Fruit fly (Drosophila melanogaster): ENCODE data around the gene Usp32.

Gene Usp32

DNA sequence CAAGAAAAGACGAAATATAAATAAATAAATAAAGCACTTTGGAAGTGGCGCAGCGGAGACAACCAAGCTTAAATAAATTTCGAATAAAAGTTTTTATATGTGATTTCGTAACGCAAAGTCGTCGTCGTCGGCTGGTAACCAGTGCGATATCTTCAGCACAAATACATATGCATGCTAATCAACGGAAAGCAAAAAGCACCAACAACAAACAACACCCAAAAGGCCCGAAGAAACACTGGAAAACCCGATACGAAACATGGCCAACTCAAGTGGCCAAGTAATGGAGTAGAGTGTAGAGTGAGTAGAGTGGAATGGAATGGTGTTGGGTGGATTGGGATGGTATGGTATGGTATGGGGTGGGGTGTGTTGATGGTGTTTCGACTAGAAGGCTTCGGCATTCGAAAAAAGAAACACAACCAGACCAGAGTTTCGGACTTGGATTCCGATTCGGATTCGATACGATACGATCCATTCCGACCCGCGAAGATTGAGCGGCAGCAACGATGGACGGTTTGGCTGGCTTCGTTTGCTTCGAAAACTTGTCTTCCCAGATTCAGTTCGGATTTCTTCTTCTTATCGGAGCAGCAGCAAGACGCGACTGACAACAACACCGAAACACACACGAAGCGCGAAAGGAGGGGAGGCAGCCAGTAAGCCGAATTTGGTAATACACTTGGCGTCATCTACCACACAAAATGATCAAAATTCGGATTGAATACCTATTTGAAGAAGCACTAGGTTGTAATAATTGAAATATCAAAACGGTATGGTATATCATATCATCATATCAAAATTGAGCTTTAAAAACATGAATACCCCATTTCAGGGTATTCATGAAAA is 31.8 kb downstream of the Usp32 start (continued):
- peak; percentile 41 for TF ChIP-seq CG4360 (GFP tag; IDR thresholded peaks at IDR 0.05)
- TF ChIP-seq CG13287 (GFP tag; IDR thresholded peaks at IDR 0.05; ENCODE audit: partially characterized antibody): no peak; the same call in 1 of the 2 replicates
- TF ChIP-seq Aef1 (GFP tag; IDR thresholded peaks at IDR 0.05): peak; percentile 94
- peak; percentile 92 for TF ChIP-seq Atf-2 (GFP tag; optimal IDR thresholded peaks at IDR 0.05)
- peak; percentile 78 for TF ChIP-seq CG2202 (tag; optimal IDR thresholded peaks at IDR 0.05)
- TF ChIP-seq nerfin-1 (tag; optimal IDR thresholded peaks at IDR 0.05): peak; percentile 84
- TF ChIP-seq CG10147 (GFP tag; optimal IDR thresholded peaks at IDR 0.05): peak; percentile 92
- TF ChIP-seq CG6175 (GFP tag; IDR thresholded peaks at IDR 0.05): peak; percentile 94
- TF ChIP-seq CG1602 (GFP tag; optimal IDR thresholded peaks at IDR 0.05): peak; percentile 91
- TF ChIP-seq ken (GFP tag; IDR thresholded peaks at IDR 0.05): peak; percentile 95
- peak; percentile 89 for TF ChIP-seq D19A (tag; optimal IDR thresholded peaks at IDR 0.05)
- TF ChIP-seq CG6683 (GFP tag; optimal IDR thresholded peaks at IDR 0.05): peak; percentile 58
- TF ChIP-seq CG17568 (GFP tag; optimal IDR thresholded peaks at IDR 0.05): peak; percentile 85
- TF ChIP-seq CG34376 (GFP tag; optimal IDR thresholded peaks at IDR 0.05): peak; percentile 83
- TF ChIP-seq kni (GFP tag; optimal IDR thresholded peaks at IDR 0.05): no peak
- peak; percentile 96 for TF ChIP-seq HLH3B (GFP tag; IDR thresholded peaks at IDR 0.05)
- TF ChIP-seq CG4820 (GFP tag; optimal IDR thresholded peaks at IDR 0.05): peak; percentile 78
- peak; percentile 13 for TF ChIP-seq Elba2 (GFP tag; optimal IDR thresholded peaks at IDR 0.05)
- peak; percentile 90 for TF ChIP-seq odd (GFP tag; optimal IDR thresholded peaks at IDR 0.05)
- TF ChIP-seq grn (GFP tag; optimal IDR thresholded peaks at IDR 0.05): peak; percentile 74
- peak; percentile 92 for TF ChIP-seq CG33213 (GFP tag; optimal IDR thresholded peaks at IDR 0.05)
- 0 out of 4 replicates have a peak, but pooled peaks have one; percentile 71 for TF ChIP-seq chinmo (GFP tag; IDR thresholded peaks at IDR 0.05; ENCODE audit: partially characterized antibody)
- TF ChIP-seq Hsf (GFP tag; optimal IDR thresholded peaks at IDR 0.05): peak; percentile 96
- peak; percentile 97 for TF ChIP-seq gem (tag; optimal IDR thresholded peaks at IDR 0.05)
- TF ChIP-seq Sox100B (GFP tag; optimal IDR thresholded peaks at IDR 0.05): peak; percentile 83
- TF ChIP-seq Gug (GFP tag; IDR thresholded peaks at IDR 0.05): peak; percentile 95
- no peak for TF ChIP-seq CG14860 (GFP tag; IDR thresholded peaks at IDR 0.05; ENCODE audit: partially characterized antibody)
- peak; percentile 70 for TF ChIP-seq CG15073 (GFP tag; optimal IDR thresholded peaks at IDR 0.05)
- peak; percentile 88 for TF ChIP-seq Xrp1 (GFP tag; IDR thresholded peaks at IDR 0.05)
- no peak for TF ChIP-seq hbn (GFP tag; IDR thresholded peaks at IDR 0.05; ENCODE audit: partially characterized antibody)
- TF ChIP-seq row (GFP tag; IDR thresholded peaks at IDR 0.05): peak; percentile 97
- no peak for TF ChIP-seq lov (optimal IDR thresholded peaks at IDR 0.05)
- TF ChIP-seq lov (GFP tag; IDR thresholded peaks at IDR 0.05): peak; percentile 90
- TF ChIP-seq CG11695 (GFP tag; IDR thresholded peaks at IDR 0.05): peak; percentile 96
- TF ChIP-seq gro (GFP tag; optimal IDR thresholded peaks at IDR 0.05): peak; percentile 86
- peak; percentile 89 for TF ChIP-seq ara (GFP tag; IDR thresholded peaks at IDR 0.05)
- peak; percentile 96 for TF ChIP-seq Hr51 (GFP tag; optimal IDR thresholded peaks at IDR 0.05)
- no peak for TF ChIP-seq bbx (GFP tag; IDR thresholded peaks at IDR 0.05; ENCODE audit: partially characterized antibody)
- TF ChIP-seq CG2116 (GFP tag; optimal IDR thresholded peaks at IDR 0.05): peak; percentile 70
- TF ChIP-seq zen2 (GFP tag; IDR thresholded peaks at IDR 0.05; ENCODE audit: partially characterized antibody): no peak
- peak; percentile 74 for TF ChIP-seq pfk (GFP tag; optimal IDR thresholded peaks at IDR 0.05)
- TF ChIP-seq CG7928 (GFP tag; optimal IDR thresholded peaks at IDR 0.05): peak; percentile 77
- TF ChIP-seq tap (tag; optimal IDR thresholded peaks at IDR 0.05): peak; percentile 79
- TF ChIP-seq Chrac-16 (GFP tag; optimal IDR thresholded peaks at IDR 0.05): peak; percentile 93
- TF ChIP-seq CG16779 (GFP tag; IDR thresholded peaks at IDR 0.05): peak; percentile 94
- TF ChIP-seq wor (GFP tag; IDR thresholded peaks at IDR 0.05): peak; percentile 89
- no peak for TF ChIP-seq Dfd (GFP tag; optimal IDR thresholded peaks at IDR 0.05)
- peak; percentile 80 for TF ChIP-seq CG31365 (tag; optimal IDR thresholded peaks at IDR 0.05)
- TF ChIP-seq CG9876 (GFP tag; optimal IDR thresholded peaks at IDR 0.05): peak; percentile 90

Measured in whole organism, embryonic.